Worm (Caenorhabditis elegans) whole organism, young adult: ENCODE data around the gene sqv-1.
A peak's percentile ranks its signal among the peaks of the same experiment; 100 is the strongest.

Source experiments
- B0019.2 ChIP-seq: fragments of 200-800 bp; sonication (Bioruptor generic); conservative IDR thresholded peaks from 2 replicates; pipeline ENCODE4 v1.3.6; 2022; ENCODE audit warnings: missing genetic modification reagents, missing genetic modification characterization, missing compliant biosample characterization
- B0261.1 ChIP-seq: sonication (generic microtip); optimal IDR thresholded peaks from 2 replicates; lab custom pipeline; 2016; ENCODE audit warnings: mild to moderate bottlenecking, missing genetic modification characterization, moderate library complexity, missing compliant biosample characterization
- D2030.7 ChIP-seq: fragments of 200-800 bp; sonication (Bioruptor generic); IDR thresholded peaks from 2 replicates; pipeline ENCODE4 v1.3.6; 2022; ENCODE audit warnings: missing genetic modification reagents, missing genetic modification characterization, missing compliant biosample characterization
- Y67H2A.10 ChIP-seq: fragments of 200-800 bp; sonication (Bioruptor generic); conservative IDR thresholded peaks from 2 replicates; pipeline ENCODE4 v1.3.6; 2022; ENCODE audit warnings: missing genetic modification reagents, missing genetic modification characterization, missing compliant biosample characterization
- Y79H2A.3 ChIP-seq: fragments of 200-800 bp; sonication (Bioruptor generic); conservative IDR thresholded peaks from 2 replicates; pipeline ENCODE4 v1.3.6; 2022; ENCODE audit warnings: missing genetic modification reagents, missing genetic modification characterization, missing compliant biosample characterization
- cebp-2 ChIP-seq: fragments of 200-800 bp; sonication (Bioruptor generic); IDR thresholded peaks from 2 replicates; pipeline ENCODE4 v1.3.6; 2022; ENCODE audit warnings: missing genetic modification characterization, missing compliant biosample characterization
- ceh-40 ChIP-seq: fragments of 200-800 bp; sonication (Bioruptor generic); IDR thresholded peaks from 2 replicates; pipeline ENCODE4 v1.3.6; 2022; ENCODE audit warnings: missing genetic modification characterization, missing compliant biosample characterization
- hmg-1.2 ChIP-seq: fragments of 200-800 bp; sonication (Bioruptor generic); IDR thresholded peaks from 2 replicates; pipeline ENCODE4 v1.3.6; 2022; ENCODE audit warnings: missing genetic modification reagents, missing genetic modification characterization, missing compliant biosample characterization
- hrde-1 ChIP-seq: sonication (generic microtip); optimal IDR thresholded peaks from 2 replicates; lab custom pipeline; 2016; ENCODE audit warnings: missing genetic modification characterization, mild to moderate bottlenecking, missing compliant biosample characterization, moderate library complexity, missing genotype, missing genetic modification reagents, borderline replicate concordance
- hsf-1 ChIP-seq: fragments of 200-800 bp; sonication (Bioruptor generic); IDR thresholded peaks from 2 replicates; pipeline ENCODE4 v1.3.6; 2022; ENCODE audit warnings: missing genetic modification reagents, missing genetic modification characterization, missing compliant biosample characterization
- lin-26 ChIP-seq: fragments of 200-800 bp; sonication (Bioruptor generic); IDR thresholded peaks from 2 replicates; pipeline ENCODE4 v1.3.6; 2022; ENCODE audit warnings: missing genetic modification reagents, missing genetic modification characterization, missing compliant biosample characterization
- madf-3 ChIP-seq: fragments of 200-800 bp; sonication (Bioruptor generic); IDR thresholded peaks from 2 replicates; pipeline ENCODE4 v1.3.6; 2022; ENCODE audit warnings: missing genetic modification reagents, missing genetic modification characterization, missing compliant biosample characterization
- madf-6 ChIP-seq: fragments of 200-800 bp; sonication (Bioruptor generic); IDR thresholded peaks from 2 replicates; pipeline ENCODE4 v1.3.6; 2022; ENCODE audit warnings: missing genetic modification reagents, missing genetic modification characterization, missing compliant biosample characterization
- pbrm-1 ChIP-seq: fragments of 200-800 bp; sonication (Bioruptor generic); IDR thresholded peaks from 2 replicates; pipeline ENCODE4 v1.3.6; 2022; ENCODE audit warnings: missing genetic modification reagents, missing genetic modification characterization, missing compliant biosample characterization
- rpc-1 ChIP-seq, 2 experiments: fragments of 150-350 bp in 1 of 2; sonication (generic microtip) in 1 of 2; optimal IDR thresholded peaks; 2 replicates each; lab custom pipeline; 2014 to 2018; ENCODE audit warnings: missing biosample characterization in 1 of 2, missing genetic modification characterization in 1 of 2, missing genetic modification reagents in 1 of 2, missing genotype in 1 of 2
- snpc-1.1 ChIP-seq: sonication (generic microtip); optimal IDR thresholded peaks from 2 replicates; lab custom pipeline; 2017; ENCODE audit warnings: missing genetic modification characterization, mild to moderate bottlenecking, missing compliant biosample characterization, antibody characterized with exemption, moderate library complexity, missing genotype, missing genetic modification reagents; ENCODE audit not compliant: insufficient read depth
- tbp1 ChIP-seq: fragments of 200-800 bp; sonication (Bioruptor generic); optimal IDR thresholded peaks from 2 replicates; lab custom pipeline; 2018; ENCODE audit warnings: mild to moderate bottlenecking, missing genetic modification characterization, missing compliant biosample characterization
- ztf-25 ChIP-seq: fragments of 200-800 bp; sonication (Bioruptor generic); IDR thresholded peaks from 2 replicates; pipeline ENCODE4 v1.3.6; 2022; ENCODE audit warnings: missing genetic modification reagents, missing genetic modification characterization, missing compliant biosample characterization

The sqv-1 gene

DNA sequence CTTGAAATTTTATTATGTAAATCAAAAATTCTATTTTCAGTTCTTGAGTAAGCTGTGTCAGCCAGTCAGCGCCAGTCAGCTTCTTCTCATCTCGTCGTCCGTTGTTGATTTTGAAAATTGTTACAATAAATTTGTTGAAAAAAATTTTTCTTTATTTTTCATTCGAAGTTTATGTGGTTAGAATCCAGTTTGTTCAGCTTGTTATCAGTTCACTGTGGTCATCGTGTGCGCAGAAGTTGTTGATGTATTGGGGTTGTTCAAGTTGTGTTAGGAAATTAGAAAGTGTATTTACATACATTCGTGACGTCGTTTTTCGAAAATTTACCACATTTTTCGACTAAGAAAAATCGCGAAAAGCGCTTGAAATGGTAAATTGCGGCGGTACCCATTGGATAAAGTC is 36.9 kb downstream of the sqv-1 start:
- TF ChIP-seq Y79H2A.3 (0 out of 2 replicates have a peak, but pooled peaks have one; percentile 56), hrde-1 (tag; lab: Kevin White, UChicago) (peak; percentile 57), snpc-1.1 (no peak), Y67H2A.10 (GFP tag; lab: Robert Waterston, UW) (no peak)

DNA sequence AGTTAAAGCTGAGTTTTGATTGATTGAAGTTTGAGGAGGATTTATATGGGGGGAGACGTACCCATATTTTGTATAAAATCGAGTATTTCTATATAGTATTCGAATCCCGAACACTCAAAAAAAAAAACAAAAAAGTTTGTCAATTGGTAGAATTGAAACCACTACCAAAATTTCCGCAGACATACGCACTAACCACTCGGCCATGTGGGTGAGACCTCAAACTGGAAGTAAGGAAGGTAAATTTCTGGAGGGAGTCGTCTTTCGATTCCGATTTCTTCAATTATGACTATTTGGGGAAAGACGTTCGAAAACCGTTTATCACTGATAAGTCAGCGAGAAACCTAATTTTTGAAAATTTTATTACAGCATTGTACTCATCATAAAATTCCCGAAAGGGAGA is 51.6 kb downstream of the sqv-1 start:
- peak; percentile 61; the same call in 1 of the 2 replicates for TF ChIP-seq madf-3 (GFP tag; lab: Robert Waterston, UW)
- TF ChIP-seq cebp-2 (GFP tag; lab: Robert Waterston, UW), result 0 out of 2 replicates have a peak, but pooled peaks have one; percentile 76
- TF ChIP-seq lin-26 (GFP tag; lab: Robert Waterston, UW), result peak; percentile 88
- TF ChIP-seq tbp1 (GFP tag; lab: Kevin White, UChicago), result peak; percentile 86
- peak; percentile 68; the same call in 1 of the 2 replicates for TF ChIP-seq hsf-1 (GFP tag; lab: Robert Waterston, UW)
- 0 out of 2 replicates have a peak, but pooled peaks have one; percentile 38 for TF ChIP-seq ceh-40
- TF ChIP-seq madf-6 (GFP tag; lab: Robert Waterston, UW), result peak; percentile 38; the same call in 1 of the 2 replicates
- TF ChIP-seq B0019.2 (GFP tag; lab: Robert Waterston, UW), result 0 out of 2 replicates have a peak, but pooled peaks have one; percentile 15
- TF ChIP-seq pbrm-1 (GFP tag; lab: Robert Waterston, UW), result peak; percentile 25; the same call in 1 of the 2 replicates
- peak; percentile 82; the same call in 1 of the 2 replicates for TF ChIP-seq ztf-25 (GFP tag; lab: Robert Waterston, UW)
- TF ChIP-seq D2030.7, result peak; percentile 41; the same call in 1 of the 2 replicates
- peak; percentile 59 for TF ChIP-seq B0261.1 (tag; lab: Kevin White, UChicago)
- TF ChIP-seq hmg-1.2 (GFP tag; lab: Robert Waterston, UW), result peak; percentile 70
- TF ChIP-seq rpc-1 (optimal IDR thresholded peaks at IDR 0.05; lab: Kevin White, UChicago), result peak; percentile 49
- TF ChIP-seq rpc-1 (tag; optimal IDR thresholded peaks at IDR 0.05; lab: Kevin White, UChicago), result peak; percentile 68
